Worm (Caenorhabditis elegans) whole organism, young adult: ENCODE results near the gene clec-28.

Experiments
- C06A6.2 ChIP-seq: fragments of 200-800 bp; sonication (Bioruptor generic); conservative IDR thresholded peaks from 2 replicates; pipeline ENCODE4 v1.3.6; 2022; ENCODE audit warnings: missing genetic modification characterization, missing compliant biosample characterization
- F22D6.2 ChIP-seq: sonication (generic microtip); optimal IDR thresholded peaks from 2 replicates; lab custom pipeline; 2016; ENCODE audit warnings: mild to moderate bottlenecking, missing genetic modification characterization, missing compliant biosample characterization
- T26A5.8 ChIP-seq: sonication (generic microtip); optimal IDR thresholded peaks from 2 replicates; lab custom pipeline; 2016; ENCODE audit warnings: missing genetic modification characterization, missing compliant biosample characterization
- attf-3 ChIP-seq: fragments of 200-800 bp; sonication (Bioruptor generic); conservative IDR thresholded peaks from 2 replicates; pipeline ENCODE4 v1.3.6; 2022; ENCODE audit warnings: missing genetic modification reagents, missing genetic modification characterization, missing compliant biosample characterization
- bed-1 ChIP-seq: fragments of 200-800 bp; sonication (Bioruptor generic); IDR thresholded peaks from 2 replicates; pipeline ENCODE4 v1.3.6; 2022; ENCODE audit warnings: missing genetic modification reagents, missing genetic modification characterization, missing compliant biosample characterization
- ekl-4 ChIP-seq: fragments of 200-800 bp; sonication (Bioruptor generic); IDR thresholded peaks from 2 replicates; pipeline ENCODE4 v1.3.6; 2022; ENCODE audit warnings: missing genetic modification reagents, missing genetic modification characterization, missing compliant biosample characterization
- hlh-12 ChIP-seq: sonication (generic microtip); optimal IDR thresholded peaks from 2 replicates; lab custom pipeline; 2016; ENCODE audit warnings: missing genetic modification characterization, missing compliant biosample characterization
- lin-40 ChIP-seq: sonication (generic microtip); optimal IDR thresholded peaks from 2 replicates; lab custom pipeline; 2016; ENCODE audit warnings: missing genetic modification characterization, mild to moderate bottlenecking, missing compliant biosample characterization, missing genotype, missing genetic modification reagents
- nhr-179 ChIP-seq: sonication (generic microtip); optimal IDR thresholded peaks from 2 replicates; lab custom pipeline; 2016; ENCODE audit warnings: mild to moderate bottlenecking, missing genetic modification characterization, missing compliant biosample characterization
- pbrm-1 ChIP-seq: fragments of 200-800 bp; sonication (Bioruptor generic); IDR thresholded peaks from 2 replicates; pipeline ENCODE4 v1.3.6; 2022; ENCODE audit warnings: missing genetic modification reagents, missing genetic modification characterization, missing compliant biosample characterization
- unc-130 ChIP-seq: sonication (generic microtip); optimal IDR thresholded peaks from 2 replicates; lab custom pipeline; 2016; ENCODE audit warnings: missing genetic modification reagents, missing genetic modification characterization, missing compliant biosample characterization

DNA sequence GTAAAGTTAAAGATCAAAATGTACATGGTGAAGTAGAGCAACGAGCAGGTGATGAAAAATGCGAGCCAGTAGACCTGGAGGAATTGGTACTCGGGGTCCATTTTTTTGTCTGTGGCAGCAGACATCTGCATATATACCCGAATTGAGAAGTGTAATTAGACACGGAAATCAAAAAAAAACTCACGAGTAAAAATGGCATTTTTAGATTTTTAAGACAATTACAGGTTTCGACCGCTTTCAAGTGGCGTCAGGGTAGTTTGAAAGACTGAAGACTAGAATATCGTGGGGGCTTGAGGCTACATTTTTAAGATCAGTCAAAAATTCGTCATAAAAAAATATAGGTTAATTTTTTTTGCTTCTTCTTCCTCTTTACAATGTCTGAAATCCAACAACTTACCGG, 37.2 kb downstream of the clec-28 start, which contains the start of gene srd-68:
- TF ChIP-seq pbrm-1 (no peak), lin-40 (tag; lab: Kevin White, UChicago) (no peak), attf-3 (GFP tag; lab: Robert Waterston, UW) (no peak), T26A5.8 (no peak), F22D6.2 (no peak), bed-1 (no peak), C06A6.2 (no peak), ekl-4 (GFP tag; lab: Robert Waterston, UW) (no peak), hlh-12 (no peak), unc-130 (GFP tag; lab: Kevin White, UChicago) (no peak), nhr-179 (tag; lab: Kevin White, UChicago) (no peak)
